In genomic region chrX:16677672-16678071, ce11 we compare ENCODE assay signal across 5 worm cellular contexts.
A peak's percentile ranks its signal among the peaks of the same experiment; 100 is the strongest.
TF ChIP-seq lines count a peak whose summit lies in the region.

Gene F22H10.3 (minus strand): TSS chrX:16677707.

TF ChIP-seq in whole organism, L1 larva, 84 proteins besides CTCF, POLR2A, EP300 and RAD21:
- TF ChIP-seq sptf-1 (tag; optimal IDR thresholded peaks at IDR 0.05; lab: Kevin White, UChicago) (no peak), nhr-11 (tag; optimal IDR thresholded peaks at IDR 0.05; lab: Kevin White, UChicago) (no peak), elt-2 (tag; optimal IDR thresholded peaks at IDR 0.05; lab: Kevin White, UChicago) (peak; percentile 55), hpl-2 (GFP tag; optimal IDR thresholded peaks at IDR 0.05; lab: Kevin White, UChicago) (no peak), lin-15B (tag; optimal IDR thresholded peaks at IDR 0.05; lab: Kevin White, UChicago) (no peak), lin-35 (GFP tag; optimal IDR thresholded peaks at IDR 0.05; lab: Kevin White, UChicago) (peak in 1 of 2 experiments; percentile 37), mab-9 (GFP tag; IDR thresholded peaks at IDR 0.05; lab: Robert Waterston, UW) (no peak), unc-62 (GFP tag; optimal IDR thresholded peaks at IDR 0.05; lab: Kevin White, UChicago) (no peak), ceh-88 (GFP tag; IDR thresholded peaks at IDR 0.05; lab: Robert Waterston, UW) (no peak)
TF ChIP-seq in whole organism, L1 larva: peak in this region for 2.

TF ChIP-seq in whole organism, L2 larva, 48 proteins besides CTCF, POLR2A, EP300 and RAD21:
- TF ChIP-seq sma-9 (GFP tag; optimal IDR thresholded peaks at IDR 0.05; lab: Kevin White, UChicago), result peak; percentile 64
- TF ChIP-seq sma-9 (tag; optimal IDR thresholded peaks at IDR 0.05; lab: Kevin White, UChicago), result no peak
- TF ChIP-seq gmeb-1 (tag; optimal IDR thresholded peaks at IDR 0.05; lab: Kevin White, UChicago), result peak; percentile 22
- peak; percentile 81 for TF ChIP-seq fos-1 (tag; optimal IDR thresholded peaks at IDR 0.05; lab: Kevin White, UChicago)
- TF ChIP-seq F13H6.1 (tag; optimal IDR thresholded peaks at IDR 0.05; lab: Kevin White, UChicago), result peak; percentile 22
- no peak for TF ChIP-seq ztf-4 (tag; optimal IDR thresholded peaks at IDR 0.05; lab: Kevin White, UChicago)
- peak; percentile 6 for TF ChIP-seq crh-2 (tag; optimal IDR thresholded peaks at IDR 0.05; lab: Kevin White, UChicago)
- peak; percentile 47 for TF ChIP-seq ama-1 (optimal IDR thresholded peaks at IDR 0.05; lab: Kevin White, UChicago)
- no peak for TF ChIP-seq egl-27 (tag; optimal IDR thresholded peaks at IDR 0.05; lab: Kevin White, UChicago)

TF ChIP-seq in whole organism, L3 larva, 47 proteins besides CTCF, POLR2A, EP300 and RAD21:
- TF ChIP-seq ceh-9 (tag; optimal IDR thresholded peaks at IDR 0.05; lab: Kevin White, UChicago) (no peak), pha-4 (tag; optimal IDR thresholded peaks at IDR 0.05; lab: Kevin White, UChicago) (peak; percentile 52), nhr-25 (tag; optimal IDR thresholded peaks at IDR 0.05; lab: Kevin White, UChicago) (no peak), nhr-77 (tag; optimal IDR thresholded peaks at IDR 0.05; lab: Kevin White, UChicago) (no peak), ceh-82 (tag; optimal IDR thresholded peaks at IDR 0.05; lab: Kevin White, UChicago) (no peak), pqm-1 (tag; optimal IDR thresholded peaks at IDR 0.05; lab: Kevin White, UChicago) (peak; percentile 82), ceh-16 (tag; optimal IDR thresholded peaks at IDR 0.05; lab: Kevin White, UChicago) (no peak), lin-15B (tag; optimal IDR thresholded peaks at IDR 0.05; lab: Kevin White, UChicago) (no peak), elt-2 (tag; optimal IDR thresholded peaks at IDR 0.05; lab: Kevin White, UChicago) (peak; percentile 79)

TF ChIP-seq in whole organism, L4 larva, 104 proteins besides CTCF, POLR2A, EP300 and RAD21:
- peak; percentile 73 for TF ChIP-seq php-3 (GFP tag; IDR thresholded peaks at IDR 0.05; lab: Robert Waterston, UW)
- TF ChIP-seq spr-1 (tag; optimal IDR thresholded peaks at IDR 0.05; lab: Kevin White, UChicago), result no peak
- peak; percentile 7 for TF ChIP-seq nhr-6 (tag; optimal IDR thresholded peaks at IDR 0.05; lab: Kevin White, UChicago)
- TF ChIP-seq fkh-10 (GFP tag; optimal IDR thresholded peaks at IDR 0.05; lab: Kevin White, UChicago), result no peak
- TF ChIP-seq dve-1 (tag; optimal IDR thresholded peaks at IDR 0.05; lab: Kevin White, UChicago; ENCODE audit: insufficient read depth), result peak; percentile 74
- no peak for TF ChIP-seq ctbp-1 (GFP tag; IDR thresholded peaks at IDR 0.05; lab: Robert Waterston, UW)
- no peak for TF ChIP-seq spr-3 (GFP tag; optimal IDR thresholded peaks at IDR 0.05; lab: Kevin White, UChicago)
- peak; percentile 53 for TF ChIP-seq hlh-30 (tag; optimal IDR thresholded peaks at IDR 0.05; lab: Kevin White, UChicago; ENCODE audit: insufficient read depth)
- peak; percentile 62 for TF ChIP-seq dmd-6 (GFP tag; IDR thresholded peaks at IDR 0.05; lab: Robert Waterston, UW)
- TF ChIP-seq ceh-62 (tag; optimal IDR thresholded peaks at IDR 0.05; lab: Kevin White, UChicago), result no peak
- peak; percentile 27 for TF ChIP-seq ama-1 (optimal IDR thresholded peaks at IDR 0.05; lab: Kevin White, UChicago)
- peak; percentile 44 for TF ChIP-seq nhr-77 (tag; optimal IDR thresholded peaks at IDR 0.05; lab: Kevin White, UChicago)
- TF ChIP-seq mep-1 (tag; optimal IDR thresholded peaks at IDR 0.05; lab: Kevin White, UChicago), result peak; percentile 26
- peak in 1 of 2 experiments; percentile 13 for TF ChIP-seq unc-62 (GFP tag; optimal IDR thresholded peaks at IDR 0.05 in 1 of 2; lab: Kevin White, UChicago)
- TF ChIP-seq unc-62 (tag; optimal IDR thresholded peaks at IDR 0.05; lab: Kevin White, UChicago), result no peak
- no peak for TF ChIP-seq ceh-32 (tag; optimal IDR thresholded peaks at IDR 0.05; lab: Kevin White, UChicago; ENCODE audit: poor library complexity)
- TF ChIP-seq zip-2 (tag; optimal IDR thresholded peaks at IDR 0.05; lab: Kevin White, UChicago), result no peak
- TF ChIP-seq snpc-1.2 (GFP tag; IDR thresholded peaks at IDR 0.05; lab: Robert Waterston, UW), result no peak
- peak; percentile 3 for TF ChIP-seq mxl-3 (GFP tag; optimal IDR thresholded peaks at IDR 0.05; lab: Kevin White, UChicago)
- peak; percentile 73 for TF ChIP-seq pqm-1 (tag; optimal IDR thresholded peaks at IDR 0.05; lab: Kevin White, UChicago)
- no peak for TF ChIP-seq Y75B8A.6 (GFP tag; IDR thresholded peaks at IDR 0.05; lab: Robert Waterston, UW)
- 0 out of 2 replicates have a peak, but pooled peaks have one; percentile 20 for TF ChIP-seq nhr-41 (GFP tag; IDR thresholded peaks at IDR 0.05; lab: Robert Waterston, UW)
- peak; percentile 18; the same call in 1 of the 2 replicates for TF ChIP-seq lin-1 (GFP tag; IDR thresholded peaks at IDR 0.05; lab: Robert Waterston, UW)
- peak; percentile 13 for TF ChIP-seq mes-2 (tag; optimal IDR thresholded peaks at IDR 0.05; lab: Kevin White, UChicago; ENCODE audit: poor library complexity, severe bottlenecking)
- peak; percentile 50 for TF ChIP-seq hlh-11 (tag; optimal IDR thresholded peaks at IDR 0.05; lab: Kevin White, UChicago)
- peak; percentile 39 for TF ChIP-seq nhr-28 (tag; optimal IDR thresholded peaks at IDR 0.05; lab: Kevin White, UChicago)
- TF ChIP-seq daf-16 (GFP tag; optimal IDR thresholded peaks at IDR 0.05; lab: Kevin White, UChicago), result no peak
- TF ChIP-seq daf-16 (tag; optimal IDR thresholded peaks at IDR 0.05; lab: Kevin White, UChicago), result peak; percentile 16

TF ChIP-seq in whole organism, young adult, 124 proteins besides CTCF, POLR2A, EP300 and RAD21:
- TF ChIP-seq B0019.2 (GFP tag; conservative IDR thresholded peaks at IDR 0.05; lab: Robert Waterston, UW), result no peak
- no peak for TF ChIP-seq tbx-9 (tag; optimal IDR thresholded peaks at IDR 0.05; lab: Kevin White, UChicago; ENCODE audit: borderline replicate concordance)
- TF ChIP-seq nfyb-1 (GFP tag; IDR thresholded peaks at IDR 0.05; lab: Robert Waterston, UW), result peak; percentile 45; the same call in 1 of the 2 replicates
- no peak for TF ChIP-seq egl-44 (GFP tag; IDR thresholded peaks at IDR 0.05; lab: Robert Waterston, UW)
- TF ChIP-seq Y95B8A.8 (GFP tag; IDR thresholded peaks at IDR 0.05; lab: Robert Waterston, UW), result no peak
- TF ChIP-seq hrde-1 (tag; optimal IDR thresholded peaks at IDR 0.05; lab: Kevin White, UChicago; ENCODE audit: borderline replicate concordance), result no peak
- no peak for TF ChIP-seq ztf-26 (tag; optimal IDR thresholded peaks at IDR 0.05; lab: Kevin White, UChicago)
- peak; percentile 4 for TF ChIP-seq tbp1 (GFP tag; optimal IDR thresholded peaks at IDR 0.05; lab: Kevin White, UChicago)
- peak; percentile 59 for TF ChIP-seq nhr-80 (tag; optimal IDR thresholded peaks at IDR 0.05; lab: Kevin White, UChicago)
- TF ChIP-seq athp-1 (tag; optimal IDR thresholded peaks at IDR 0.05; lab: Kevin White, UChicago), result no peak
- TF ChIP-seq B0336.3 (GFP tag; IDR thresholded peaks at IDR 0.05; lab: Robert Waterston, UW), result 0 out of 2 replicates have a peak, but pooled peaks have one; percentile 15
- TF ChIP-seq rpc-1 (optimal IDR thresholded peaks at IDR 0.05; lab: Kevin White, UChicago), result no peak
- TF ChIP-seq rpc-1 (tag; optimal IDR thresholded peaks at IDR 0.05; lab: Kevin White, UChicago), result no peak
- TF ChIP-seq Y67H2A.10 (GFP tag; conservative IDR thresholded peaks at IDR 0.05; lab: Robert Waterston, UW), result no peak
- TF ChIP-seq F10E7.11 (tag; optimal IDR thresholded peaks at IDR 0.05; lab: Kevin White, UChicago), result no peak
- no peak for TF ChIP-seq unc-130 (GFP tag; optimal IDR thresholded peaks at IDR 0.05; lab: Kevin White, UChicago)
- TF ChIP-seq ekl-4 (GFP tag; IDR thresholded peaks at IDR 0.05; lab: Robert Waterston, UW), result no peak
- no peak for TF ChIP-seq madf-6 (GFP tag; IDR thresholded peaks at IDR 0.05; lab: Robert Waterston, UW)
- TF ChIP-seq hlh-12 (tag; optimal IDR thresholded peaks at IDR 0.05; lab: Kevin White, UChicago), result no peak
- TF ChIP-seq unc-62 (GFP tag; optimal IDR thresholded peaks at IDR 0.05; lab: Kevin White, UChicago), result peak; percentile 22
- no peak for TF ChIP-seq K11D2.4 (GFP tag; IDR thresholded peaks at IDR 0.05; lab: Robert Waterston, UW)
- TF ChIP-seq F49E8.2 (tag; optimal IDR thresholded peaks at IDR 0.05; lab: Kevin White, UChicago; ENCODE audit: insufficient read depth), result no peak
- no peak for TF ChIP-seq dpl-1 (GFP tag; optimal IDR thresholded peaks at IDR 0.05; lab: Kevin White, UChicago)
- TF ChIP-seq cebp-1 (GFP tag; IDR thresholded peaks at IDR 0.05; lab: Robert Waterston, UW), result no peak
- peak; percentile 25 for TF ChIP-seq cebp-1 (tag; optimal IDR thresholded peaks at IDR 0.05; lab: Kevin White, UChicago)
- 0 out of 2 replicates have a peak, but pooled peaks have one; percentile 46 for TF ChIP-seq dox-1 (GFP tag; IDR thresholded peaks at IDR 0.05; lab: Robert Waterston, UW)
- TF ChIP-seq dpff-1 (tag; optimal IDR thresholded peaks at IDR 0.05; lab: Kevin White, UChicago), result no peak
- no peak for TF ChIP-seq ztf-25 (GFP tag; IDR thresholded peaks at IDR 0.05; lab: Robert Waterston, UW)
- TF ChIP-seq K12H6.12 (tag; optimal IDR thresholded peaks at IDR 0.05; lab: Kevin White, UChicago), result no peak
- TF ChIP-seq aptf-2 (GFP tag; conservative IDR thresholded peaks at IDR 0.05; lab: Robert Waterston, UW), result no peak
- TF ChIP-seq lag-1 (GFP tag; IDR thresholded peaks at IDR 0.05; lab: Robert Waterston, UW), result no peak
- TF ChIP-seq mes-4 (tag; optimal IDR thresholded peaks at IDR 0.05; lab: Kevin White, UChicago), result no peak
- TF ChIP-seq fkh-3 (tag; optimal IDR thresholded peaks at IDR 0.05; lab: Kevin White, UChicago), result no peak
- TF ChIP-seq lsy-27 (tag; optimal IDR thresholded peaks at IDR 0.05; lab: Kevin White, UChicago; ENCODE audit: borderline replicate concordance, insufficient read depth), result no peak
- TF ChIP-seq rcor-1 (GFP tag; IDR thresholded peaks at IDR 0.05; lab: Robert Waterston, UW), result no peak
- TF ChIP-seq zim-3 (tag; optimal IDR thresholded peaks at IDR 0.05; lab: Kevin White, UChicago), result no peak
- TF ChIP-seq ztf-6 (GFP tag; IDR thresholded peaks at IDR 0.05; lab: Robert Waterston, UW), result no peak
- TF ChIP-seq akir-1 (GFP tag; optimal IDR thresholded peaks at IDR 0.05; lab: Kevin White, UChicago), result no peak
- TF ChIP-seq lir-1 (GFP tag; conservative IDR thresholded peaks at IDR 0.05; lab: Robert Waterston, UW), result no peak
